Fruit fly (Drosophila melanogaster) whole organism, wandering third instar larva: ENCODE data around the gene BTBD9.

ENCODE experiments used
- Abd-B ChIP-seq: fragments of >200 bp; optimal IDR thresholded peaks from 2 replicates; lab custom pipeline; 2017; ENCODE audit warnings: missing biosample characterization, missing genetic modification characterization
- CG32264 ChIP-seq: fragments of 200-800 bp; sonication (Bioruptor generic); optimal IDR thresholded peaks from 2 replicates; lab custom pipeline; 2016; ENCODE audit warnings: missing biosample characterization, missing genetic modification characterization
- CG9705 ChIP-seq: fragments of 200-800 bp; sonication (Bioruptor generic); optimal IDR thresholded peaks from 2 replicates; lab custom pipeline; 2018; ENCODE audit warnings: missing biosample characterization, mild to moderate bottlenecking, missing genetic modification characterization
- CrebA ChIP-seq: fragments of 200-800 bp; sonication (Bioruptor generic); optimal IDR thresholded peaks from 2 replicates; lab custom pipeline; 2016; ENCODE audit warnings: missing biosample characterization, mild to moderate bottlenecking, missing genetic modification characterization, borderline replicate concordance
- Dif ChIP-seq: fragments of 200-275, 200-300 bp; sonication (Bioruptor generic); optimal IDR thresholded peaks from 2 replicates; lab custom pipeline; 2018; ENCODE audit warnings: missing biosample characterization, missing genetic modification characterization; ENCODE audit not compliant: partially characterized antibody
- HLH106 ChIP-seq: fragments of 200-800 bp; optimal IDR thresholded peaks from 3 replicates; lab custom pipeline; 2019; ENCODE audit warnings: missing biosample characterization, mild to moderate bottlenecking, missing genetic modification characterization, moderate library complexity
- Hr83 ChIP-seq: fragments of 200-300 bp; sonication (Bioruptor generic); optimal IDR thresholded peaks from 2 replicates; lab custom pipeline; 2016; ENCODE audit warnings: missing biosample characterization, mild to moderate bottlenecking, missing genetic modification characterization, moderate library complexity; ENCODE audit not compliant: poor library complexity, severe bottlenecking
- Jra ChIP-seq: sonication (Bioruptor generic); optimal IDR thresholded peaks from 2 replicates; lab custom pipeline; 2016; ENCODE audit warnings: missing biosample characterization, missing genetic modification characterization
- Mio ChIP-seq: sonication (Bioruptor generic); optimal IDR thresholded peaks from 2 replicates; lab custom pipeline; 2016; ENCODE audit warnings: missing biosample characterization, missing genetic modification characterization
- Myc ChIP-seq: fragments of >200 bp; optimal IDR thresholded peaks from 2 replicates; lab custom pipeline; 2017
- N ChIP-seq: fragments of >200 bp; optimal IDR thresholded peaks from 2 replicates; lab custom pipeline; 2018; ENCODE audit warnings: missing biosample characterization, missing external identifiers, missing genetic modification characterization
- Rel ChIP-seq, 2 experiments: fragments of 200-800 bp; sonication (Bioruptor generic) in 1 of 2; optimal IDR thresholded peaks; 2 replicates in 1 of 2; 3 replicates in 1 of 2; lab custom pipeline; 2016 to 2019; ENCODE audit warnings: mild to moderate bottlenecking in 2 of 2, missing biosample characterization in 2 of 2, missing genetic modification characterization in 2 of 2, moderate library complexity in 1 of 2
- Sp1 ChIP-seq: fragments of 200-800 bp; sonication (Bioruptor generic); optimal IDR thresholded peaks from 3 replicates; lab custom pipeline; 2019; ENCODE audit warnings: missing biosample characterization, mild to moderate bottlenecking, missing genetic modification characterization, moderate library complexity
- Vsx2 ChIP-seq: fragments of 200-300, 225-300 bp; sonication (Bioruptor generic); optimal IDR thresholded peaks from 2 replicates; lab custom pipeline; 2018; ENCODE audit warnings: missing biosample characterization, missing genetic modification characterization; ENCODE audit not compliant: partially characterized antibody
- br ChIP-seq: fragments of 200-800 bp; sonication (Bioruptor generic); optimal IDR thresholded peaks from 2 replicates; lab custom pipeline; 2016; ENCODE audit warnings: missing biosample characterization, missing genetic modification characterization
- brk ChIP-seq: fragments of 200-800 bp; sonication (Bioruptor generic); optimal IDR thresholded peaks from 2 replicates; lab custom pipeline; 2016; ENCODE audit warnings: missing biosample characterization, mild to moderate bottlenecking, missing genetic modification characterization
- dmrt93B ChIP-seq: fragments of 200-800 bp; sonication (Bioruptor generic); optimal IDR thresholded peaks from 2 replicates; lab custom pipeline; 2018; ENCODE audit warnings: missing biosample characterization, mild to moderate bottlenecking, missing genetic modification characterization
- dsf ChIP-seq: sonication (Bioruptor generic); optimal IDR thresholded peaks from 2 replicates; lab custom pipeline; 2016; ENCODE audit warnings: missing biosample characterization, missing genetic modification characterization, borderline replicate concordance
- ey ChIP-seq: fragments of 200-800 bp; sonication (Bioruptor generic); optimal IDR thresholded peaks from 2 replicates; lab custom pipeline; 2016; ENCODE audit warnings: missing biosample characterization, missing genetic modification characterization
- fru ChIP-seq: fragments of 200-800 bp; sonication (Bioruptor generic); optimal IDR thresholded peaks from 3 replicates; lab custom pipeline; 2016; ENCODE audit warnings: missing biosample characterization, mild to moderate bottlenecking, missing genetic modification characterization
- jim ChIP-seq: fragments of 175-275, 200-325 bp; sonication (Bioruptor generic); optimal IDR thresholded peaks from 2 replicates; lab custom pipeline; 2016; ENCODE audit warnings: missing biosample characterization, mild to moderate bottlenecking, missing genetic modification characterization
- lola ChIP-seq: fragments of >200 bp; optimal IDR thresholded peaks from 2 replicates; lab custom pipeline; 2017; ENCODE audit warnings: missing biosample characterization, missing genetic modification characterization
- psq ChIP-seq: fragments of 200-800 bp; sonication (Bioruptor generic); optimal IDR thresholded peaks from 3 replicates; lab custom pipeline; 2017; ENCODE audit warnings: missing biosample characterization, mild to moderate bottlenecking, missing genetic modification characterization, moderate library complexity
- rgr ChIP-seq: fragments of 200-800 bp; sonication (Bioruptor generic); optimal IDR thresholded peaks from 3 replicates; lab custom pipeline; 2016; ENCODE audit warnings: missing biosample characterization, mild to moderate bottlenecking, missing genetic modification characterization
- sv ChIP-seq: fragments of 200-800 bp; sonication (Bioruptor generic); optimal IDR thresholded peaks from 3 replicates; lab custom pipeline; 2016; ENCODE audit warnings: missing biosample characterization, missing genetic modification characterization
- tai ChIP-seq: sonication (Bioruptor generic); optimal IDR thresholded peaks from 2 replicates; lab custom pipeline; 2016; ENCODE audit warnings: missing biosample characterization, missing genetic modification characterization
- woc ChIP-seq: sonication (Bioruptor generic); optimal IDR thresholded peaks from 2 replicates; lab custom pipeline; 2016; ENCODE audit warnings: missing biosample characterization, mild to moderate bottlenecking, missing genetic modification characterization

Gene BTBD9

dm6 chrX:10816856-10817255, 48.5 kb downstream of the BTBD9 start:
- no peak for TF ChIP-seq woc (GFP tag; lab: Kevin White, UChicago)
- no peak for TF ChIP-seq Abd-B (GFP tag; lab: Kevin White, UChicago)
- TF ChIP-seq br (GFP tag; lab: Kevin White, UChicago) = no peak
- TF ChIP-seq Jra (GFP tag; lab: Kevin White, UChicago) = no peak
- no peak for TF ChIP-seq Dif (GFP tag; lab: Kevin White, UChicago)
- no peak for TF ChIP-seq CG9705 (GFP tag; lab: Kevin White, UChicago)
- peak; percentile 70 for TF ChIP-seq psq (GFP tag; lab: Kevin White, UChicago)
- TF ChIP-seq brk (GFP tag; lab: Kevin White, UChicago) = no peak
- TF ChIP-seq fru (GFP tag; lab: Kevin White, UChicago) = peak; percentile 89
- TF ChIP-seq sv (GFP tag; lab: Kevin White, UChicago) = no peak
- no peak for TF ChIP-seq rgr (GFP tag; lab: Kevin White, UChicago)
- no peak for TF ChIP-seq dsf (GFP tag; lab: Kevin White, UChicago)
- TF ChIP-seq Vsx2 = no peak
- no peak for TF ChIP-seq N (GFP tag; lab: Kevin White, UChicago)
- TF ChIP-seq HLH106 (tag; lab: Kevin White, UChicago) = no peak
- TF ChIP-seq CrebA (GFP tag; lab: Kevin White, UChicago) = peak; percentile 7
- TF ChIP-seq Hr83 (GFP tag; lab: Kevin White, UChicago) = no peak
- TF ChIP-seq jim (GFP tag; lab: Kevin White, UChicago) = no peak
- no peak for TF ChIP-seq Myc (lab: Kevin White, UChicago)

dm6 chrX:10820741-10821140, 52.4 kb downstream of the BTBD9 start:
- TF ChIP-seq Mio (GFP tag; lab: Kevin White, UChicago) (no peak), jim (GFP tag; lab: Kevin White, UChicago) (no peak), N (GFP tag; lab: Kevin White, UChicago) (no peak), dmrt93B (GFP tag; lab: Kevin White, UChicago) (no peak), tai (no peak), Dif (GFP tag; lab: Kevin White, UChicago) (no peak), dsf (GFP tag; lab: Kevin White, UChicago) (no peak), Jra (GFP tag; lab: Kevin White, UChicago) (no peak), Abd-B (GFP tag; lab: Kevin White, UChicago) (no peak), Sp1 (GFP tag; lab: Kevin White, UChicago) (no peak), ey (GFP tag; lab: Kevin White, UChicago) (no peak), CG32264 (GFP tag; lab: Kevin White, UChicago) (no peak), CG9705 (GFP tag; lab: Kevin White, UChicago) (no peak), Rel (GFP tag; optimal IDR thresholded peaks at IDR 0.05; lab: Kevin White, UChicago) (no peak), Rel (tag; optimal IDR thresholded peaks at IDR 0.05; lab: Kevin White, UChicago) (no peak), lola (GFP tag; lab: Kevin White, UChicago) (no peak)
